Fruit fly (Drosophila melanogaster): ENCODE measurements around the gene Ibf1.
A peak's percentile ranks its signal among the peaks of the same experiment; 100 is the strongest.

The Ibf1 gene

dm6 chr3R:9258252-9259225 lies at the start of gene Ibf1, which contains the start of gene Ibf2:
TSS of gene Ibf1 (plus strand) at chr3R:9258964.
TSS of gene Ibf2 (minus strand) at chr3R:9258501.
- TF ChIP-seq Jarid2 (GFP tag; optimal IDR thresholded peaks at IDR 0.05) (no peak), chinmo (GFP tag; IDR thresholded peaks at IDR 0.05; ENCODE audit: partially characterized antibody) (peak; percentile 61; the same call in 2 of the 4 replicates), CG10267 (tag; optimal IDR thresholded peaks at IDR 0.05) (peak; percentile 5), CG3163 (GFP tag; optimal IDR thresholded peaks at IDR 0.05) (no peak), fd64A (GFP tag; optimal IDR thresholded peaks at IDR 0.05) (no peak), dmrt11E (tag; optimal IDR thresholded peaks at IDR 0.05) (no peak), H15 (GFP tag; IDR thresholded peaks at IDR 0.05) (no peak), Ssrp (tag; optimal IDR thresholded peaks at IDR 0.05) (no peak), vnd (GFP tag; IDR thresholded peaks at IDR 0.05; ENCODE audit: partially characterized antibody) (peak; percentile 79), C15 (GFP tag; IDR thresholded peaks at IDR 0.05) (no peak), Ravus (GFP tag; IDR thresholded peaks at IDR 0.05) (no peak), Hr78 (GFP tag; optimal IDR thresholded peaks at IDR 0.05) (no peak), HLH4C (GFP tag; IDR thresholded peaks at IDR 0.05; ENCODE audit: partially characterized antibody) (peak; percentile 77), so (GFP tag; IDR thresholded peaks at IDR 0.05) (no peak), tin (GFP tag; optimal IDR thresholded peaks at IDR 0.05) (no peak), CG15011 (GFP tag; optimal IDR thresholded peaks at IDR 0.05) (no peak), Bgb (GFP tag; IDR thresholded peaks at IDR 0.05; ENCODE audit: partially characterized antibody) (peak; percentile 88), CG12744 (GFP tag; optimal IDR thresholded peaks at IDR 0.05) (no peak), MESR4 (GFP tag; optimal IDR thresholded peaks at IDR 0.05) (peak; percentile 59), grau (tag; optimal IDR thresholded peaks at IDR 0.05) (no peak), CG8924 (tag; optimal IDR thresholded peaks at IDR 0.05) (no peak), Dip2 (GFP tag; IDR thresholded peaks at IDR 0.05) (no peak), br (optimal IDR thresholded peaks at IDR 0.05) (no peak), CG18011 (GFP tag; optimal IDR thresholded peaks at IDR 0.05) (no peak), Optix (GFP tag; IDR thresholded peaks at IDR 0.05) (no peak), CG7928 (GFP tag; optimal IDR thresholded peaks at IDR 0.05) (no peak), sens-2 (GFP tag; IDR thresholded peaks at IDR 0.05) (no peak), CG9215 (GFP tag; IDR thresholded peaks at IDR 0.05) (no peak), CG42726 (GFP tag; IDR thresholded peaks at IDR 0.05; ENCODE audit: partially characterized antibody) (peak; percentile 89), CG14860 (GFP tag; IDR thresholded peaks at IDR 0.05; ENCODE audit: partially characterized antibody) (peak; percentile 75), Vsx1 (GFP tag; optimal IDR thresholded peaks at IDR 0.05) (no peak), nau (GFP tag; optimal IDR thresholded peaks at IDR 0.05) (no peak), Stat92E (GFP tag; optimal IDR thresholded peaks at IDR 0.05) (no peak), CG4730 (GFP tag; IDR thresholded peaks at IDR 0.05) (no peak), CG7372 (GFP tag; IDR thresholded peaks at IDR 0.05) (no peak), ttk (GFP tag; IDR thresholded peaks at IDR 0.05) (no peak), Drgx (GFP tag; IDR thresholded peaks at IDR 0.05) (no peak), inv (GFP tag; IDR thresholded peaks at IDR 0.05; ENCODE audit: partially characterized antibody) (peak; percentile 76), sna (GFP tag; IDR thresholded peaks at IDR 0.05; ENCODE audit: partially characterized antibody) (peak; percentile 81), chif (GFP tag; optimal IDR thresholded peaks at IDR 0.05) (no peak), CG3847 (GFP tag; IDR thresholded peaks at IDR 0.05) (no peak), CG7745 (tag; optimal IDR thresholded peaks at IDR 0.05) (no peak), E2f2 (GFP tag; IDR thresholded peaks at IDR 0.05) (peak; percentile 60), CG30403 (GFP tag; optimal IDR thresholded peaks at IDR 0.05) (no peak), CG13624 (GFP tag; optimal IDR thresholded peaks at IDR 0.05) (no peak), zen (tag; optimal IDR thresholded peaks at IDR 0.05) (peak; percentile 35), CG11398 (GFP tag; optimal IDR thresholded peaks at IDR 0.05) (no peak), bbx (GFP tag; IDR thresholded peaks at IDR 0.05; ENCODE audit: partially characterized antibody) (peak; percentile 87)
